Worm (Caenorhabditis elegans) whole organism, L4 larva: ENCODE results near the gene R04B3.2.

ENCODE experiments used
- ces-1 ChIP-seq: fragments of 150-350 bp; sonication (generic microtip); optimal IDR thresholded peaks from 4 replicates; lab custom pipeline; 2014; ENCODE audit warnings: missing biosample characterization, missing genetic modification reagents, missing genetic modification characterization
- nhr-28 ChIP-seq: fragments of 150-350 bp; optimal IDR thresholded peaks from 2 replicates; lab custom pipeline; 2014; ENCODE audit warnings: missing biosample characterization, missing genetic modification characterization

- no peak for TF ChIP-seq ces-1 (GFP tag; lab: Kevin White, UChicago)
- TF ChIP-seq nhr-28 = no peak
Observed at ce11 chrX:2447214-2447613, 26.3 kb downstream of the R04B3.2 start.
